Fruit fly (Drosophila melanogaster) whole organism, prepupa: Measurements from ENCODE around the gene DNAlig3.
A peak's percentile ranks its signal among the peaks of the same experiment; 100 is the strongest.

Experiments
- CG10631 ChIP-seq: fragments of 200-800 bp; sonication (Bioruptor generic); optimal IDR thresholded peaks from 2 replicates; lab custom pipeline; 2016; ENCODE audit warnings: missing biosample characterization, missing genetic modification characterization
- CG10669 ChIP-seq: fragments of 200-800 bp; sonication (Bioruptor generic); optimal IDR thresholded peaks from 3 replicates; lab custom pipeline; 2018; ENCODE audit warnings: missing biosample characterization, mild to moderate bottlenecking, missing genetic modification characterization, moderate library complexity
- CG11294 ChIP-seq: fragments of 200-800 bp; sonication (Bioruptor generic); IDR thresholded peaks from 2 replicates; pipeline ENCODE4 v1.3.6; 2022; ENCODE audit warnings: missing biosample characterization, missing genetic modification characterization
- CG15336 ChIP-seq: fragments of 200-800 bp; sonication (Bioruptor generic); IDR thresholded peaks from 2 replicates; pipeline ENCODE4 v1.3.6; 2022; ENCODE audit warnings: missing biosample characterization, missing genetic modification characterization
- CG1621 ChIP-seq: fragments of 200-800 bp; sonication (Bioruptor generic); optimal IDR thresholded peaks from 3 replicates; lab custom pipeline; 2018; ENCODE audit warnings: missing biosample characterization, mild to moderate bottlenecking, missing genetic modification characterization
- CG16779 ChIP-seq: fragments of 200-800 bp; sonication (Bioruptor generic); optimal IDR thresholded peaks from 3 replicates; lab custom pipeline; 2017; ENCODE audit warnings: missing biosample characterization, mild to moderate bottlenecking, missing genetic modification characterization
- CG3032 ChIP-seq: fragments of 200-800 bp; optimal IDR thresholded peaks from 2 replicates; lab custom pipeline; 2019; ENCODE audit warnings: missing biosample characterization, mild to moderate bottlenecking, missing genetic modification characterization, moderate library complexity
- CG31627 ChIP-seq: fragments of 200-800 bp; sonication (Bioruptor generic); optimal IDR thresholded peaks from 3 replicates; lab custom pipeline; 2016; ENCODE audit warnings: missing biosample characterization, missing genetic modification characterization
- CG32006 ChIP-seq: fragments of 200-800 bp; sonication (Bioruptor generic); optimal IDR thresholded peaks from 3 replicates; lab custom pipeline; 2017; ENCODE audit warnings: missing biosample characterization, mild to moderate bottlenecking, missing genetic modification characterization
- CG34406 ChIP-seq: fragments of 200-800 bp; sonication (Bioruptor generic); optimal IDR thresholded peaks from 3 replicates; lab custom pipeline; 2016; ENCODE audit warnings: missing biosample characterization, missing genetic modification characterization
- CG4318 ChIP-seq: fragments of 200-800 bp; sonication (Bioruptor generic); optimal IDR thresholded peaks from 3 replicates; lab custom pipeline; 2017; ENCODE audit warnings: missing biosample characterization, mild to moderate bottlenecking, missing genetic modification characterization
- CG6163 ChIP-seq: fragments of 200-800 bp; sonication (Bioruptor generic); IDR thresholded peaks from 3 replicates; pipeline ENCODE4 v1.3.6; 2022; ENCODE audit warnings: missing biosample characterization, missing genetic modification characterization
- CG6276 ChIP-seq: fragments of 200-800 bp; sonication (Bioruptor generic); optimal IDR thresholded peaks from 2 replicates; lab custom pipeline; 2017; ENCODE audit warnings: missing biosample characterization, mild to moderate bottlenecking, missing genetic modification characterization
- CG6854 ChIP-seq: fragments of 200-800 bp; sonication (Bioruptor generic); optimal IDR thresholded peaks from 2 replicates; lab custom pipeline; 2017; ENCODE audit warnings: missing biosample characterization, mild to moderate bottlenecking, missing genetic modification characterization
- CG7368 ChIP-seq: fragments of 200-800 bp; sonication (Bioruptor generic); optimal IDR thresholded peaks from 3 replicates; lab custom pipeline; 2016; ENCODE audit warnings: missing biosample characterization, missing genetic modification characterization
- CG8319 ChIP-seq: fragments of 200-800 bp; sonication (Bioruptor generic); optimal IDR thresholded peaks from 3 replicates; lab custom pipeline; 2016; ENCODE audit warnings: missing biosample characterization, missing genetic modification characterization
- CG9139 ChIP-seq: fragments of 200-800 bp; sonication (Bioruptor generic); optimal IDR thresholded peaks from 3 replicates; lab custom pipeline; 2017; ENCODE audit warnings: missing biosample characterization, mild to moderate bottlenecking, missing genetic modification characterization
- Eip75B ChIP-seq: fragments of 200-800 bp; sonication (Bioruptor generic); optimal IDR thresholded peaks from 3 replicates; lab custom pipeline; 2016; ENCODE audit warnings: missing biosample characterization, missing genetic modification characterization
- Eip78C ChIP-seq: fragments of 200-800 bp; sonication (Bioruptor generic); peaks from one replicate; lab custom pipeline; 2016; ENCODE audit warnings: missing biosample characterization, missing genetic modification characterization
- Eip93F ChIP-seq: fragments of 200-800 bp; sonication (Bioruptor generic); optimal IDR thresholded peaks from 2 replicates; lab custom pipeline; 2016; ENCODE audit warnings: missing biosample characterization, mild to moderate bottlenecking, missing genetic modification characterization
- Gug ChIP-seq: fragments of 200-800 bp; sonication (Bioruptor generic); IDR thresholded peaks from 2 replicates; pipeline ENCODE4 v1.3.6; 2022; ENCODE audit warnings: missing biosample characterization, missing genetic modification characterization
- Hr39 ChIP-seq: fragments of 200-800 bp; sonication (Bioruptor generic); optimal IDR thresholded peaks from 2 replicates; lab custom pipeline; 2016; ENCODE audit warnings: missing biosample characterization, missing genetic modification characterization
- Hr4 ChIP-seq: fragments of 200-800 bp; sonication (Bioruptor generic); optimal IDR thresholded peaks from 3 replicates; lab custom pipeline; 2016; ENCODE audit warnings: missing biosample characterization, missing genetic modification characterization
- Lpt ChIP-seq: fragments of 200-800 bp; sonication (Bioruptor generic); optimal IDR thresholded peaks from 3 replicates; lab custom pipeline; 2016; ENCODE audit warnings: missing biosample characterization, missing genetic modification characterization
- Smox ChIP-seq: fragments of 200-800 bp; sonication (Bioruptor generic); optimal IDR thresholded peaks from 3 replicates; lab custom pipeline; 2016; ENCODE audit warnings: missing biosample characterization, missing genetic modification characterization
- Sox14 ChIP-seq: fragments of 200-800 bp; sonication (Bioruptor generic); optimal IDR thresholded peaks from 3 replicates; lab custom pipeline; 2016; ENCODE audit warnings: missing biosample characterization, missing genetic modification characterization
- Sox15 ChIP-seq: fragments of 200-800 bp; sonication (Bioruptor generic); optimal IDR thresholded peaks from 3 replicates; lab custom pipeline; 2016; ENCODE audit warnings: missing biosample characterization, missing genetic modification characterization
- achi ChIP-seq: fragments of 200-800 bp; sonication (Bioruptor generic); optimal IDR thresholded peaks from 3 replicates; lab custom pipeline; 2016; ENCODE audit warnings: missing biosample characterization, missing genetic modification characterization
- dac ChIP-seq: fragments of 200-800 bp; sonication (Bioruptor generic); optimal IDR thresholded peaks from 2 replicates; lab custom pipeline; 2017; ENCODE audit warnings: missing biosample characterization, mild to moderate bottlenecking, missing genetic modification characterization
- dsx ChIP-seq: fragments of 200-800 bp; optimal IDR thresholded peaks from 3 replicates; lab custom pipeline; 2019; ENCODE audit warnings: missing biosample characterization, mild to moderate bottlenecking, missing genetic modification characterization, moderate library complexity; ENCODE audit not compliant: poor library complexity, severe bottlenecking
- eg ChIP-seq: fragments of 200-800 bp; sonication (Bioruptor generic); IDR thresholded peaks from 3 replicates; pipeline ENCODE4 v1.3.6; 2022; ENCODE audit warnings: missing biosample characterization, missing genetic modification characterization
- fd59A ChIP-seq: fragments of 200-800 bp; sonication (Bioruptor generic); optimal IDR thresholded peaks from 2 replicates; lab custom pipeline; 2017; ENCODE audit warnings: missing biosample characterization, mild to moderate bottlenecking, missing genetic modification characterization, missing genetic modification reagents
- fd85E ChIP-seq: fragments of 200-800 bp; sonication (Bioruptor generic); optimal IDR thresholded peaks from 3 replicates; lab custom pipeline; 2016; ENCODE audit warnings: missing biosample characterization, missing genetic modification characterization
- lz ChIP-seq: fragments of 200-800 bp; sonication (Bioruptor generic); optimal IDR thresholded peaks from 3 replicates; lab custom pipeline; 2016; ENCODE audit warnings: missing biosample characterization, missing genetic modification characterization
- spab ChIP-seq: fragments of 200-800 bp; sonication (Bioruptor generic); optimal IDR thresholded peaks from 2 replicates; lab custom pipeline; 2017; ENCODE audit warnings: missing biosample characterization, mild to moderate bottlenecking, missing genetic modification characterization, missing genetic modification reagents
- ss ChIP-seq, 2 experiments: fragments of 200-800 bp; sonication (Bioruptor generic); optimal IDR thresholded peaks; 2 replicates in 1 of 2; 3 replicates in 1 of 2; lab custom pipeline; 2017 to 2018; ENCODE audit warnings: mild to moderate bottlenecking in 2 of 2, missing biosample characterization in 2 of 2, missing genetic modification characterization in 2 of 2, moderate library complexity in 1 of 2
- svp ChIP-seq: fragments of 200-800 bp; sonication (Bioruptor generic); peaks from one replicate; lab custom pipeline; 2016; ENCODE audit warnings: missing biosample characterization, missing genetic modification characterization
- topi ChIP-seq: fragments of 200-800 bp; sonication (Bioruptor generic); optimal IDR thresholded peaks from 3 replicates; lab custom pipeline; 2016; ENCODE audit warnings: missing biosample characterization, missing genetic modification characterization
- vri ChIP-seq: fragments of 200-800 bp; sonication (Bioruptor generic); optimal IDR thresholded peaks from 3 replicates; lab custom pipeline; 2016; ENCODE audit warnings: missing biosample characterization, mild to moderate bottlenecking, missing genetic modification characterization

The DNAlig3 gene

dm6 chr3R:12406235-12407196, 4.9 kb upstream of the DNAlig3 start, which contains the start of gene CG5167 (continued):
- TF ChIP-seq lz (GFP tag; lab: Kevin White, UChicago) (peak; percentile 58), topi (GFP tag; lab: Kevin White, UChicago) (peak; percentile 24), CG9139 (GFP tag; lab: Kevin White, UChicago) (peak; percentile 87), CG16779 (peak; percentile 87), CG6163 (peak; percentile 15; the same call in 1 of the 3 replicates), CG1621 (peak; percentile 61), dsx (peak; percentile 2), Smox (GFP tag; lab: Kevin White, UChicago) (no peak), CG31627 (GFP tag; lab: Kevin White, UChicago) (peak; percentile 26), ss (GFP tag; optimal IDR thresholded peaks at IDR 0.05; lab: Kevin White, UChicago) (peak; percentile 84 to 89), CG3032 (peak; percentile 7), dac (GFP tag; lab: Kevin White, UChicago) (no peak), CG6854 (GFP tag; lab: Kevin White, UChicago) (peak; percentile 59), svp (GFP tag; lab: Kevin White, UChicago) (peak; percentile 69), Hr4 (GFP tag; lab: Kevin White, UChicago) (peak; percentile 1), Eip75B (GFP tag; lab: Kevin White, UChicago) (peak; percentile 46), vri (peak; percentile 16), CG15336 (GFP tag; lab: Robert Waterston, UW) (peak; percentile 42; the same call in 1 of the 2 replicates), fd85E (GFP tag; lab: Kevin White, UChicago) (no peak), CG10669 (GFP tag; lab: Kevin White, UChicago) (no peak)

- TF ChIP-seq Lpt: no peak
- TF ChIP-seq Eip78C (GFP tag; lab: Kevin White, UChicago): no peak
- no peak for TF ChIP-seq CG10631 (GFP tag; lab: Kevin White, UChicago)
- TF ChIP-seq Eip75B (GFP tag; lab: Kevin White, UChicago): no peak
- no peak for TF ChIP-seq fd59A
- TF ChIP-seq CG8319 (GFP tag; lab: Kevin White, UChicago): no peak
- no peak for TF ChIP-seq eg
- TF ChIP-seq Sox14: no peak
- TF ChIP-seq achi (GFP tag; lab: Kevin White, UChicago): no peak
- no peak for TF ChIP-seq CG34406
- TF ChIP-seq CG6163: no peak
- TF ChIP-seq CG6276 (GFP tag; lab: Kevin White, UChicago): no peak
- no peak for TF ChIP-seq CG4318
- no peak for TF ChIP-seq Hr39
- no peak for TF ChIP-seq dac (GFP tag; lab: Kevin White, UChicago)
- TF ChIP-seq CG32006 (GFP tag; lab: Kevin White, UChicago): no peak
Measured at dm6 chr3R:12405928-12406234, 4.2 kb upstream of the DNAlig3 start, which contains the start of gene Cyp9f2. Gene Cyp9f2 (minus strand): TSS chr3R:12406028.

- TF ChIP-seq CG7368 (GFP tag; lab: Kevin White, UChicago) (no peak), CG11294 (GFP tag; lab: Robert Waterston, UW) (no peak), Sox15 (GFP tag; lab: Kevin White, UChicago) (no peak), Eip93F (peak; percentile 26), spab (no peak), vri (peak; percentile 18), Gug (GFP tag; lab: Robert Waterston, UW) (no peak)
- TF ChIP-seq, all 60 proteins: peak for 2
Measured at dm6 chr3R:12405134-12405533, 3.5 kb upstream of the DNAlig3 start.
